Worm (Caenorhabditis elegans) whole organism, L4 larva: ENCODE data around the gene fbxb-75.

Experiments
- D1046.2 ChIP-seq: fragments of 200-800 bp; sonication (Bioruptor generic); IDR thresholded peaks from 2 replicates; pipeline ENCODE4 v1.3.6; 2022; ENCODE audit warnings: missing genetic modification characterization, missing compliant biosample characterization
- F10B5.3 ChIP-seq: sonication (generic microtip); optimal IDR thresholded peaks from 2 replicates; lab custom pipeline; 2016; ENCODE audit warnings: mild to moderate bottlenecking, missing genetic modification characterization, missing compliant biosample characterization
- F37D6.2 ChIP-seq: sonication (generic microtip); optimal IDR thresholded peaks from 2 replicates; lab custom pipeline; 2016; ENCODE audit warnings: mild to moderate bottlenecking, missing genetic modification characterization, missing compliant biosample characterization
- Y105C5A.15 ChIP-seq: fragments of 200-800 bp; sonication (Bioruptor generic); IDR thresholded peaks from 2 replicates; pipeline ENCODE4 v1.3.6; 2022; ENCODE audit warnings: missing genetic modification characterization, missing compliant biosample characterization
- ZK546.5 ChIP-seq, 2 experiments: sonication (generic microtip); optimal IDR thresholded peaks; 2 replicates each; lab custom pipeline; 2017; ENCODE audit warnings: missing biosample characterization in 2 of 2, missing genetic modification characterization in 2 of 2
- ama-1 ChIP-seq: fragments of 150-350 bp; optimal IDR thresholded peaks from 2 replicates; lab custom pipeline; 2014; ENCODE audit warnings: inconsistent platforms, mixed read lengths
- attf-4 ChIP-seq: sonication (generic microtip); optimal IDR thresholded peaks from 3 replicates; lab custom pipeline; 2017; ENCODE audit warnings: missing biosample characterization, missing genetic modification characterization
- ceh-20 ChIP-seq: fragments of 200-800 bp; sonication (Bioruptor generic); IDR thresholded peaks from 2 replicates; pipeline ENCODE4 v1.3.6; 2022; ENCODE audit warnings: missing genetic modification reagents, missing genetic modification characterization, missing compliant biosample characterization
- ceh-82 ChIP-seq: sonication (generic microtip); optimal IDR thresholded peaks from 2 replicates; lab custom pipeline; 2017; ENCODE audit warnings: missing biosample characterization, missing genetic modification characterization
- ctbp-1 ChIP-seq: fragments of 200-800 bp; sonication (Bioruptor generic); IDR thresholded peaks from 2 replicates; pipeline ENCODE4 v1.3.6; 2022; ENCODE audit warnings: missing genetic modification reagents, missing genetic modification characterization, missing compliant biosample characterization
- daf-12 ChIP-seq: fragments of 150-350 bp; optimal IDR thresholded peaks from 2 replicates; lab custom pipeline; 2014; ENCODE audit warnings: missing biosample characterization, missing genetic modification reagents, missing genetic modification characterization
- daf-8 ChIP-seq: fragments of 200-800 bp; sonication (Bioruptor generic); IDR thresholded peaks from 2 replicates; pipeline ENCODE4 v1.3.6; 2022; ENCODE audit warnings: missing genetic modification characterization, missing compliant biosample characterization
- dmd-8 ChIP-seq: fragments of 200-800 bp; sonication (Bioruptor generic); IDR thresholded peaks from 2 replicates; pipeline ENCODE4 v1.3.6; 2022; ENCODE audit warnings: missing genetic modification characterization, missing compliant biosample characterization
- dve-1 ChIP-seq: sonication (generic microtip); optimal IDR thresholded peaks from 2 replicates; lab custom pipeline; 2017; ENCODE audit warnings: antibody characterized with exemption, mild to moderate bottlenecking, missing genetic modification characterization, missing compliant biosample characterization; ENCODE audit not compliant: insufficient read depth
- egl-27 ChIP-seq: sonication (generic microtip); optimal IDR thresholded peaks from 3 replicates; lab custom pipeline; 2017; ENCODE audit warnings: missing biosample characterization, missing genetic modification reagents, missing genetic modification characterization
- egl-43 ChIP-seq: fragments of 200-800 bp; sonication (Bioruptor generic); IDR thresholded peaks from 2 replicates; pipeline ENCODE4 v1.3.6; 2022; ENCODE audit warnings: missing genetic modification reagents, missing genetic modification characterization, missing compliant biosample characterization
- fos-1 ChIP-seq: fragments of 150-350 bp; optimal IDR thresholded peaks from 2 replicates; lab custom pipeline; 2014; ENCODE audit warnings: missing biosample characterization, missing genetic modification characterization
- hif-1 ChIP-seq, 2 experiments: sonication (generic microtip); optimal IDR thresholded peaks; 2 replicates each; lab custom pipeline; 2016 to 2017; ENCODE audit warnings: missing compliant biosample characterization in 2 of 2, missing genetic modification characterization in 2 of 2, missing genetic modification reagents in 2 of 2, missing genotype in 2 of 2, mild to moderate bottlenecking in 1 of 2
- hmg-1.1 ChIP-seq: fragments of 200-800 bp; sonication (Bioruptor generic); IDR thresholded peaks from 2 replicates; pipeline ENCODE4 v1.3.6; 2022; ENCODE audit warnings: missing genetic modification reagents, missing genetic modification characterization, missing compliant biosample characterization
- lim-7 ChIP-seq: fragments of 200-800 bp; sonication (Bioruptor generic); IDR thresholded peaks from 2 replicates; pipeline ENCODE4 v1.3.6; 2022; ENCODE audit warnings: missing genetic modification characterization, missing compliant biosample characterization
- lin-1 ChIP-seq: fragments of 200-800 bp; sonication (Bioruptor generic); IDR thresholded peaks from 2 replicates; pipeline ENCODE4 v1.3.6; 2022; ENCODE audit warnings: missing genetic modification reagents, missing genetic modification characterization, missing compliant biosample characterization
- lin-38 ChIP-seq: fragments of 200-800 bp; sonication (Bioruptor generic); IDR thresholded peaks from 2 replicates; pipeline ENCODE4 v1.3.6; 2022; ENCODE audit warnings: missing genetic modification reagents, missing genetic modification characterization, missing compliant biosample characterization
- lir-3 ChIP-seq: sonication (generic microtip); optimal IDR thresholded peaks from 2 replicates; lab custom pipeline; 2016; ENCODE audit warnings: mild to moderate bottlenecking, missing genetic modification characterization, missing compliant biosample characterization
- madf-5 ChIP-seq, 2 experiments: fragments of 200-800 bp; sonication (Bioruptor generic); IDR thresholded peaks; 2 replicates each; pipeline ENCODE4 v1.3.6; 2022; ENCODE audit warnings: missing compliant biosample characterization in 2 of 2, missing genetic modification characterization in 2 of 2
- mdl-1 ChIP-seq, 2 experiments: fragments of 150-350 bp in 1 of 2; sonication (generic microtip) in 1 of 2; optimal IDR thresholded peaks; 2 replicates each; lab custom pipeline; 2014 to 2017; ENCODE audit warnings: missing biosample characterization in 2 of 2, missing genetic modification characterization in 2 of 2
- mdt-29 ChIP-seq: fragments of 200-800 bp; sonication (Bioruptor generic); IDR thresholded peaks from 2 replicates; pipeline ENCODE4 v1.3.6; 2022; ENCODE audit warnings: missing genetic modification reagents, missing genetic modification characterization, missing compliant biosample characterization
- mep-1 ChIP-seq: fragments of 150-350 bp; sonication (generic microtip); optimal IDR thresholded peaks from 3 replicates; lab custom pipeline; 2014; ENCODE audit warnings: missing biosample characterization, missing genetic modification characterization
- mxl-2 ChIP-seq: fragments of 200-800 bp; sonication (Bioruptor generic); conservative IDR thresholded peaks from 2 replicates; pipeline ENCODE4 v1.3.6; 2022; ENCODE audit warnings: missing genetic modification reagents, missing genetic modification characterization, missing compliant biosample characterization
- mxl-3 ChIP-seq: fragments of 200-800 bp; sonication (Bioruptor generic); optimal IDR thresholded peaks from 2 replicates; lab custom pipeline; 2018; ENCODE audit warnings: mild to moderate bottlenecking, missing genetic modification characterization, missing compliant biosample characterization
- nhr-10 ChIP-seq: fragments of 150-350 bp; optimal IDR thresholded peaks from 2 replicates; lab custom pipeline; 2014; ENCODE audit warnings: missing biosample characterization, missing genetic modification characterization
- nhr-11 ChIP-seq: fragments of 150-350 bp; optimal IDR thresholded peaks from 2 replicates; lab custom pipeline; 2014; ENCODE audit warnings: missing biosample characterization, missing genetic modification characterization
- nhr-6 ChIP-seq: fragments of 150-350 bp; optimal IDR thresholded peaks from 2 replicates; lab custom pipeline; 2014; ENCODE audit warnings: missing biosample characterization, missing genetic modification characterization
- nhr-77 ChIP-seq: fragments of 150-350 bp; optimal IDR thresholded peaks from 2 replicates; lab custom pipeline; 2014; ENCODE audit warnings: missing biosample characterization, missing genetic modification characterization
- pha-4 ChIP-seq, 2 experiments: fragments of 150-350 bp in 1 of 2; fragments of 200-800 bp in 1 of 2; sonication (Bioruptor generic) in 1 of 2; IDR thresholded peaks in 1 of 2; optimal IDR thresholded peaks in 1 of 2; 2 replicates each; pipeline versions ENCODE4 v1.3.6 to Lab custom; 2014 to 2022; ENCODE audit warnings: missing genetic modification characterization in 2 of 2, missing genetic modification reagents in 2 of 2, missing biosample characterization in 1 of 2, missing compliant biosample characterization in 1 of 2
- php-3 ChIP-seq: fragments of 200-800 bp; sonication (Bioruptor generic); IDR thresholded peaks from 2 replicates; pipeline ENCODE4 v1.3.6; 2022; ENCODE audit warnings: missing genetic modification reagents, missing genetic modification characterization, missing compliant biosample characterization
- rbr-2 ChIP-seq: sonication (generic microtip); optimal IDR thresholded peaks from 2 replicates; lab custom pipeline; 2016; ENCODE audit warnings: missing genotype, missing genetic modification characterization, missing compliant biosample characterization
- sdz-12 ChIP-seq: fragments of 200-800 bp; sonication (Bioruptor generic); optimal IDR thresholded peaks from 2 replicates; lab custom pipeline; 2018; ENCODE audit warnings: mild to moderate bottlenecking, missing genetic modification characterization, missing compliant biosample characterization
- set-16 ChIP-seq: fragments of 200-800 bp; sonication (Bioruptor generic); IDR thresholded peaks from 2 replicates; pipeline ENCODE4 v1.3.6; 2022; ENCODE audit warnings: missing genetic modification reagents, missing genetic modification characterization, missing compliant biosample characterization
- snpc-4 ChIP-seq: fragments of 150-350 bp; optimal IDR thresholded peaks from 2 replicates; lab custom pipeline; 2014; ENCODE audit warnings: missing biosample characterization, missing genetic modification characterization
- spr-1 ChIP-seq: sonication (generic microtip); optimal IDR thresholded peaks from 2 replicates; lab custom pipeline; 2016; ENCODE audit warnings: mild to moderate bottlenecking, missing genetic modification characterization, missing compliant biosample characterization
- tra-1 ChIP-seq: fragments of 200-800 bp; sonication (Bioruptor generic); IDR thresholded peaks from 2 replicates; pipeline ENCODE4 v1.3.6; 2022; ENCODE audit warnings: missing genetic modification reagents, missing genetic modification characterization, missing compliant biosample characterization
- unc-62 ChIP-seq, 3 experiments: fragments of 150-350 bp in 1 of 3; sonication (generic microtip); optimal IDR thresholded peaks in 2 of 3; peaks in 1 of 3; 1 replicate in 1 of 3; 2 replicates in 2 of 3; lab custom pipeline; 2014 to 2017; ENCODE audit warnings: missing biosample characterization in 3 of 3, missing genetic modification characterization in 3 of 3, missing genetic modification reagents in 3 of 3, missing genotype in 1 of 3
- zip-11 ChIP-seq: fragments of 200-800 bp; sonication (Bioruptor generic); IDR thresholded peaks from 2 replicates; pipeline ENCODE4 v1.3.6; 2022; ENCODE audit warnings: missing genetic modification characterization, missing compliant biosample characterization
- zip-2 ChIP-seq: fragments of 150-350 bp; optimal IDR thresholded peaks from 2 replicates; lab custom pipeline; 2014; ENCODE audit warnings: missing biosample characterization, missing genetic modification characterization

The fbxb-75 gene

DNA sequence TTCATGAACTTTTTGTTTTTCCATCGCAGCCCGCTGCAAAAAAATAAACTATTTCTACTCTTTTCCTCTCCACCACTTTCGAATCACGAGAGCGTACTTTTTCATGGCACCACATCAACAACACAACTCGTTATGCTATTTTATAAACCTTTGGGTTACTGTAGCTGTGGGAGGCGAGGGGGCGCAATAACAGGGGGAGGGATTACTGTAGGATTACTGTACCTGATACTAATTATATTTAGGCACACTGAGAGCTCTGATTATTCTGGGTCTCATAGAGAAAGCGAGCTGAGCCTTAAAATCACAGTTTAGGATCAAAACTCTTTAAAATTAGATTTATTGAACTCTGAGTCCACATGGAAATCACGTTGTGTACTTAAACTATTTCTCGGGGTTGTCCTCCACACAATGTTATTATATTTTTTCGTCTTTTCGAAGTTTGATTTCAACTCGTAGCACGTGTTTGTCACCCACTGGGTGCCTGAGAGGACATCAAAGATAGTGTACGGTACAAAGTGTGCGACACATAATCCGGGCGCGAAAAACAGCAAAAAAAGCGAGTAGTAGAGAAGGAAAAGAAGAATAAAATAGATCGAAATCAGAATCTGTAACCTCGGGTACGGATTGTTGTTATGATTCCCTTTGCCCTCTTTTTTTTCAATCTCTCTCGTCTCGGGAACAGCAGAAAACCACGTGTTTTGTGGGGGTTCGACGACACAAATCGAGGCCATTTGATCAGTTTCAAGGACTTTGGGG is 31.6 kb upstream of the fbxb-75 start (continued):
- TF ChIP-seq mxl-3 (GFP tag; lab: Kevin White, UChicago) (peak; percentile 83), nhr-11 (tag; lab: Kevin White, UChicago) (peak; percentile 17), unc-62 (GFP tag; optimal IDR thresholded peaks at IDR 0.05 in 1 of 2; lab: Kevin White, UChicago) (peak in 1 of 2 experiments; percentile 98), unc-62 (tag; optimal IDR thresholded peaks at IDR 0.05; lab: Kevin White, UChicago) (no peak), dve-1 (tag; lab: Kevin White, UChicago) (peak; percentile 36)
- TF ChIP-seq, all 104 proteins: peak for 22

DNA sequence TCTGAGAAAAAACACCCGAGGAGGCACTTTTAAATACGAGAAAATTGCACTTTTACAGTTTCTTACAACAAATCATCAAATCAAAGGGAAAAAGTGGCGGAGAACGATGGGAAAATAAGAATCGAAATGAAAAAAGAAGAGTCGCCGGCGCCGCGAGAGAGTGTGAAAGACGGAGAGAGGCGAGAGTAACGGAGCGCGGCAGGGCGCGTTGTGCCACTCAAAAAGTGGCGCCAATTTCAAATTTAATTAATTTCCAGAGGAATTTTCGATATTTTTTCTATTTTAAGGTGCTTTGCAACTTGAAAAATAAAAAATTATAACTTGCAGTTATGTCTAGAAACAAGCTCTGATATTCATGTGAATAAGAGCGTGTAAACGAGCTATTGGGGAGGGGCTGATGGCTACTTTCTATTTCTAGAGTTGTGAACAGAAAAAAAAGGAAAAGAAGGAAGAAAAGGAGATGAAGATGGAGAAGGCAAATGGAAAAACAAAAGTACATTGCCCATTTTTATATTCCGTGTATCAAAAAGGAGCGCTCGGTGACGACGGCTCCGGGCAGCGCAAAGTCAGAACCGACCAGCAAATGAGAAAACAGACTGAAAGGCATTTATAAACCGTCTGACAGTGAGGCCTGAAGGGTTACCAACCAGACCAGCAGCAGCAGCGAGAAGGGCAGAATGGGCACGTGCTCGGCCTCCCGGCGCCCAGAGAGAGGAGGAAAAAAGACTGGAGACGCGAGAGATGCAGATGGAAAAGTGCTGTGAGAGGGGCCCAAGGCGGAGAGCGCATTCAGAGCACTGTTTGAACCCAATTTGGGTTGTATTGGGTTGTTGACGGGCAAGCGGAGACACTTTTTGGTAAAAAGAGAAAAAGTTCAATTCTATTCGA is 30.2 kb upstream of the fbxb-75 start:
- TF ChIP-seq spr-1: no peak
- TF ChIP-seq sdz-12 (GFP tag; lab: Kevin White, UChicago): no peak
- TF ChIP-seq D1046.2: no peak; the same call in 1 of the 2 replicates
- TF ChIP-seq ctbp-1 (GFP tag; lab: Robert Waterston, UW): peak; percentile 35; the same call in 1 of the 2 replicates
- 0 out of 2 replicates have a peak, but pooled peaks have one; percentile 39 for TF ChIP-seq tra-1 (GFP tag; lab: Robert Waterston, UW)
- TF ChIP-seq zip-2 (tag; lab: Kevin White, UChicago): no peak
- TF ChIP-seq mdt-29 (GFP tag; lab: Robert Waterston, UW): no peak
- TF ChIP-seq mxl-2 (GFP tag; lab: Robert Waterston, UW): peak; percentile 65; the same call in 1 of the 2 replicates
- no peak for TF ChIP-seq zip-11
- peak; percentile 18 for TF ChIP-seq rbr-2 (tag; lab: Kevin White, UChicago)
- peak; percentile 14 for TF ChIP-seq mep-1 (tag; lab: Kevin White, UChicago)
- peak; percentile 32; the same call in 1 of the 2 replicates for TF ChIP-seq ceh-20 (GFP tag; lab: Robert Waterston, UW)
- peak; percentile 45; the same call in 1 of the 2 replicates for TF ChIP-seq lim-7
- no peak for TF ChIP-seq fos-1 (tag; lab: Kevin White, UChicago)
- peak; percentile 66 for TF ChIP-seq hmg-1.1 (GFP tag; lab: Robert Waterston, UW)
- peak; percentile 71 to 92 for TF ChIP-seq mdl-1 (tag; optimal IDR thresholded peaks at IDR 0.05; lab: Kevin White, UChicago)
- peak; percentile 40; the same call in 1 of the 2 replicates for TF ChIP-seq dmd-8 (GFP tag; lab: Robert Waterston, UW)
- TF ChIP-seq egl-43: peak; percentile 59; the same call in 1 of the 2 replicates
- TF ChIP-seq lin-38 (GFP tag; lab: Robert Waterston, UW): peak; percentile 68
- TF ChIP-seq nhr-6 (tag; lab: Kevin White, UChicago): peak; percentile 45
- no peak for TF ChIP-seq egl-27
- no peak for TF ChIP-seq php-3 (GFP tag; lab: Robert Waterston, UW)
- peak; percentile 32 for TF ChIP-seq ama-1 (lab: Kevin White, UChicago)
- peak in 1 of 2 experiments; percentile 6 for TF ChIP-seq hif-1 (tag; optimal IDR thresholded peaks at IDR 0.05; lab: Kevin White, UChicago)
- no peak for TF ChIP-seq F37D6.2 (tag; lab: Kevin White, UChicago)
- no peak for TF ChIP-seq F10B5.3 (tag; lab: Kevin White, UChicago)
- TF ChIP-seq daf-8 (GFP tag; lab: Robert Waterston, UW): no peak
- TF ChIP-seq nhr-77 (tag; lab: Kevin White, UChicago): peak; percentile 51
- peak; percentile 92 for TF ChIP-seq set-16 (GFP tag; lab: Robert Waterston, UW)
- TF ChIP-seq lir-3 (tag; lab: Kevin White, UChicago): no peak
- no peak for TF ChIP-seq pha-4 (GFP tag; IDR thresholded peaks at IDR 0.05; lab: Robert Waterston, UW)
- TF ChIP-seq pha-4 (tag; optimal IDR thresholded peaks at IDR 0.05; lab: Kevin White, UChicago): no peak
- TF ChIP-seq madf-5 (GFP tag; IDR thresholded peaks at IDR 0.05; lab: Robert Waterston, UW): 0 out of 4 replicates have a peak, but pooled peaks of 1 of the 2 experiments have one; percentile 5
- no peak for TF ChIP-seq ceh-82
- TF ChIP-seq attf-4 (tag; lab: Kevin White, UChicago): no peak
- TF ChIP-seq ZK546.5 (tag; optimal IDR thresholded peaks at IDR 0.05; lab: Kevin White, UChicago): no peak
- peak; percentile 59; the same call in 1 of the 2 replicates for TF ChIP-seq Y105C5A.15 (GFP tag; lab: Robert Waterston, UW)
- TF ChIP-seq lin-1 (GFP tag; lab: Robert Waterston, UW): 0 out of 2 replicates have a peak, but pooled peaks have one; percentile 49
- no peak for TF ChIP-seq snpc-4
- TF ChIP-seq unc-62 (GFP tag; optimal IDR thresholded peaks at IDR 0.05 in 1 of 2; lab: Kevin White, UChicago): peak in 1 of 2 experiments; percentile 97
- no peak for TF ChIP-seq unc-62 (tag; optimal IDR thresholded peaks at IDR 0.05; lab: Kevin White, UChicago)
- TF ChIP-seq nhr-10: no peak
- no peak for TF ChIP-seq daf-12 (tag; lab: Kevin White, UChicago)
